Worm (Caenorhabditis elegans): ENCODE measurements around the gene EEED8.18.

The EEED8.18 gene

DNA sequence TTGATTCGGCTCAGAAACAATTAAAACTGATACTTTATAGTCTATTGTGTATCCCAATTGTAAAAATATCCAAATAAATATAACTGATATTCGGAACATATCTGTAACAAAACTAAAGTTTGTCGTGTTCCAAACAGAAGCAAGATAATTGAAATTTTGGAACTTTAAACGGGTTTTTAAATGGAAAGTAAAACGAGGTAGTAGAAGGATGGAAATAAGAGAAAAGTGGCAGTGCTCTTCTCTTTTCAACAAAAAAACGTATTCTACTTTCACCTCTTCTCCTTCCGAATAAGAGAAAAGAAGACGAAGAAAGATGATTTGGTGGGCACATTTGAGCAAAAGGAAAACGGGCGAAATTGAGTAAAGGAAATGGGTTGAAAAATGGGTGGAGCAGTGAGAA, 34.1 kb upstream of the EEED8.18 start, which contains the start of gene nmr-1:
TSS of gene nmr-1 (minus strand) at position 101 of the 400 bp plus-strand sequence.
- TF ChIP-seq mdl-1 (tag; optimal IDR thresholded peaks at IDR 0.05): no peak
- no peak for TF ChIP-seq xbp-1 (tag; optimal IDR thresholded peaks at IDR 0.05)
- TF ChIP-seq rnt-1 (tag; optimal IDR thresholded peaks at IDR 0.05): no peak

DNA sequence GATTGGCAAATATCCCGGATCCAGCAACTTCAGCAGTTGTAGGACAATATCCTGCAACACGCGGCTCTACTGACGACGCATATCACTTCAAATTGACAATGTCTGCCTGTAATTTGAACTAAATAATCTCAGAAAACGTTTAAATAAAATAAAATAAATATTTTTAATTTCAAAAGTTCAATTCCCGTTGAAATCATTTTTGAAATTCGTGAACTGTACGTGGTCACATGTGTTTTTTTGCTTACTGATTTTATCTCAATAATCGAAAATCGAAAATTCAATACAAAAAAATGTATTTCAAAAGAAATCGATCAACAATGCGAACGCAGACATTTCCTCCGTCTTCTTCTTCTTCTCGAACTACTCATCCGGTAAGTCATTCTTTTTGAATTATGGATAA, 25.2 kb upstream of the EEED8.18 start, which contains the start of gene F07F6.1:
TSS of gene F07F6.1 (plus strand) at position 301 of the 400 bp plus-strand sequence.
- no peak for TF ChIP-seq mdl-1 (tag; optimal IDR thresholded peaks at IDR 0.05)
- no peak for TF ChIP-seq hlh-4 (tag; optimal IDR thresholded peaks at IDR 0.05)

DNA sequence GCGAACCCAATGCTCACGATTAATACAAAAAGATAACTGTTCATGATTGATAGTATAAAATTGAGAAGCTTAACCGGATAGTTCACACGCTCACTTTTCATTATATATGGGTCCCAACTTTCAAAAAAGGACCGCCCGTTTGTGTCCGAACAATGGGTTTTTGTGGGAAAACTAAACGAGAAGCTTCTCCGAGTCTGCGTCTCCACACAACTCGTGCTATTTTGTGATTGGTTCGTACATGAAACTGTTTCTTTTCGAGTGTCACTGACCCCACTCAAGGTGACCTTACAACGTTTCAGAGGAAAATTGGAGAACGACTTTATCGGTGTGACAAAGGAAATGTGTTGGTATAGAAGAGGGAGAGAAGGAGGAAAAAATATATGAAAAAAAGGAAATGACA, 24.4 kb upstream of the EEED8.18 start, which contains the start of gene dct-5:
TSS of gene dct-5 (minus strand) at position 101 of the 400 bp plus-strand sequence.
- TF ChIP-seq F16B12.6 (tag; optimal IDR thresholded peaks at IDR 0.05) (no peak), ets-5 (GFP tag; IDR thresholded peaks at IDR 0.05) (no peak), fkh-8 (tag; optimal IDR thresholded peaks at IDR 0.05) (no peak), pag-3 (tag; optimal IDR thresholded peaks at IDR 0.05; ENCODE audit: borderline replicate concordance, insufficient read depth) (no peak), lin-35 (GFP tag; optimal IDR thresholded peaks at IDR 0.05) (no peak), ceh-63 (GFP tag; optimal IDR thresholded peaks at IDR 0.05) (no peak), fos-1 (tag; optimal IDR thresholded peaks at IDR 0.05) (no peak), nhr-47 (tag; optimal IDR thresholded peaks at IDR 0.05) (no peak), hlh-4 (tag; optimal IDR thresholded peaks at IDR 0.05) (no peak), aha-1 (tag; optimal IDR thresholded peaks at IDR 0.05) (no peak), sup-37 (GFP tag; optimal IDR thresholded peaks at IDR 0.05) (no peak), blmp-1 (tag; optimal IDR thresholded peaks at IDR 0.05) (no peak)

DNA sequence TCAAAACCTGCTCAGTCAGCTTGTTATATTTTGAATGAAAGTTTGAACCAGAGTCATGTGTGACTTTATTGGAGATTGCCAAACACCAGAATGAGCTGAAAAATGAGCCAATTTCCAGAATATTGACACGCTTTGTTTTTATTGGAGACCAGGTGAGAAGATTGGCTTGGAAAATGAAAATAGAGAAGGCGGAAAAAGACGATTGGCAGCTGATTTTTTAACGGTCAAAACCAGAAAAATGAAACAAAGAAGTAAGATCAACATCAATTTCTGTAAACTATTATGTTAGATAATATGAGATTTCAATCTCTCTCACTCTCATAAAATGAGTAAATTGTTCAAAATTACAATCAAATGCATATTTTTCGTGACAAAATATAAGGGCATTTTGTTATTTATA, 20.7 kb upstream of the EEED8.18 start, which contains the start of gene srx-114:
TSS of gene srx-114 (minus strand) at position 101 of the 400 bp plus-strand sequence.
- no peak for TF ChIP-seq pqm-1 (tag; optimal IDR thresholded peaks at IDR 0.05)
- TF ChIP-seq mdl-1 (tag; optimal IDR thresholded peaks at IDR 0.05): no peak
- no peak for TF ChIP-seq fkh-10 (GFP tag; optimal IDR thresholded peaks at IDR 0.05)
- TF ChIP-seq C34B4.2 (tag; optimal IDR thresholded peaks at IDR 0.05): no peak
- TF ChIP-seq ces-1 (GFP tag; optimal IDR thresholded peaks at IDR 0.05): no peak
- TF ChIP-seq ets-5 (GFP tag; IDR thresholded peaks at IDR 0.05): no peak
- TF ChIP-seq nhr-19 (GFP tag; conservative IDR thresholded peaks at IDR 0.05): no peak
- TF ChIP-seq lsy-2 (tag; optimal IDR thresholded peaks at IDR 0.05): no peak
- no peak for TF ChIP-seq hpl-2 (GFP tag; optimal IDR thresholded peaks at IDR 0.05)
- no peak for TF ChIP-seq ceh-63 (GFP tag; optimal IDR thresholded peaks at IDR 0.05)
- no peak for TF ChIP-seq sptf-1 (tag; optimal IDR thresholded peaks at IDR 0.05)
- TF ChIP-seq dpl-1 (GFP tag; optimal IDR thresholded peaks at IDR 0.05): no peak

DNA sequence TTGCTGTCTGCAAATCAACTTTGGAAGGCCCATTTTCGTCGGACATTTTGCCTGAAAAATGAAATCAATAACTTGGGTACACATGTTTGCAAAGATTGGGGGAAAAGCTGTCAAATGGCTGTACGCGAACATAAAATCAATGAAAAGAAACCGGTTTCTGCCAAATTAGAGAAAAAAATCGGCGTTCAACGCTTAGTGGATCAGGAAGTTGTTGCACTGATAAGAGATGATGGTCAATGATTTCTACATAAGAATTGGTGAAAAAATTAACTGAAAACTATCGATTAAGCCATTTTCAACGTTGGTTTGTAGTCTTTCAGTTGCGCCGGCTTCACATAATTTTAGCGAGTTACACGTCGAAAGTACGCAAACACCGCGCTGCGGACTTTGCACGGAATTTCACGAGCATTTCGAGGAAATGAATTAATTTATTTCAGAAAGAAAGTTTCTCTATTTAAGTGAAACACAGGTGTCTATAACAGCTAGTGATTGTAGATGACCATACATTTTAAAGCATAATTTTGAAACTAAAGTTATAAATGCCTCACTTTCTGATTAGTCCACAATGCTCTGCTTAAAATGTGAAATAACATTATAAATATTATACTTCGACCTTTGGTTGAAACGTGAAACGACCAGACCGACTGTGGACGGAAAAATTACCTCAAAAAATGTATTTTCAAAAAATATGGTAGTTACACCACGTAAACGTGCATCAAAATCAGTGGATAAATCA, 17.3 kb upstream of the EEED8.18 start, which contains the start of the genes F07F6.4 and F07F6.2:
TSS of gene F07F6.4 (minus strand) at position 51 of the 736 bp plus-strand sequence.
TSS of gene F07F6.2 (plus strand) at position 686 of the 736 bp plus-strand sequence.
- no peak for TF ChIP-seq unc-30 (tag; optimal IDR thresholded peaks at IDR 0.05)
- TF ChIP-seq sox-4 (tag; optimal IDR thresholded peaks at IDR 0.05): no peak
- no peak for TF ChIP-seq hlh-17 (GFP tag; optimal IDR thresholded peaks at IDR 0.05; ENCODE audit: borderline replicate concordance)
- TF ChIP-seq jun-1 (tag; optimal IDR thresholded peaks at IDR 0.05): no peak
- peak in 1 of 3 experiments; percentile 31 for TF ChIP-seq ceh-82 (tag; optimal IDR thresholded peaks at IDR 0.05)
- TF ChIP-seq hlh-4 (tag; optimal IDR thresholded peaks at IDR 0.05): no peak
- no peak for TF ChIP-seq irx-1 (tag; optimal IDR thresholded peaks at IDR 0.05)
- TF ChIP-seq ceh-8 (GFP tag; optimal IDR thresholded peaks at IDR 0.05): no peak
- peak; percentile 20 for TF ChIP-seq rnt-1 (tag; optimal IDR thresholded peaks at IDR 0.05)
- TF ChIP-seq aly-2 (tag; optimal IDR thresholded peaks at IDR 0.05): no peak
- peak; percentile 19 for TF ChIP-seq skn-1 (tag; optimal IDR thresholded peaks at IDR 0.05)
- TF ChIP-seq lin-35 (GFP tag; optimal IDR thresholded peaks at IDR 0.05): peak; percentile 44 to 63
- no peak for TF ChIP-seq ztf-4 (tag; optimal IDR thresholded peaks at IDR 0.05)
- TF ChIP-seq dsc-1 (tag; optimal IDR thresholded peaks at IDR 0.05): no peak
- TF ChIP-seq sptf-1 (tag; optimal IDR thresholded peaks at IDR 0.05): no peak
- no peak for TF ChIP-seq nhr-11 (tag; optimal IDR thresholded peaks at IDR 0.05)
- no peak for TF ChIP-seq fkh-8 (tag; optimal IDR thresholded peaks at IDR 0.05)
- TF ChIP-seq dpl-1 (GFP tag; optimal IDR thresholded peaks at IDR 0.05): peak; percentile 30 to 64 (median 42)
- TF ChIP-seq aha-1 (tag; optimal IDR thresholded peaks at IDR 0.05): no peak
- TF ChIP-seq lsy-2 (tag; optimal IDR thresholded peaks at IDR 0.05): peak in 1 of 2 experiments; percentile 15
- peak; percentile 92 for TF ChIP-seq F16B12.6 (tag; optimal IDR thresholded peaks at IDR 0.05)
- TF ChIP-seq zag-1 (tag; optimal IDR thresholded peaks at IDR 0.05): no peak
- TF ChIP-seq efl-3 (GFP tag; optimal IDR thresholded peaks at IDR 0.05): no peak
- peak; percentile 34 for TF ChIP-seq blmp-1 (tag; optimal IDR thresholded peaks at IDR 0.05)
- TF ChIP-seq efl-1 (optimal IDR thresholded peaks at IDR 0.05): peak; percentile 40 to 55
- TF ChIP-seq efl-1 (GFP tag; optimal IDR thresholded peaks at IDR 0.05 in 1 of 2): peak; percentile 56 to 89
- TF ChIP-seq grh-1 (GFP tag; IDR thresholded peaks at IDR 0.05): no peak
- TF ChIP-seq ama-1 (optimal IDR thresholded peaks at IDR 0.05): no peak
- no peak for TF ChIP-seq mdl-1 (tag; optimal IDR thresholded peaks at IDR 0.05)

Measured in whole organism, L1 larva.